Worm (Caenorhabditis elegans) whole organism, L2 larva: ENCODE results near the gene cest-13.

Experiments used
- R02D3.7 ChIP-seq: fragments of 150-350 bp; optimal IDR thresholded peaks from 2 replicates; lab custom pipeline; 2014; ENCODE audit warnings: missing biosample characterization, missing genetic modification characterization
- Y55F3AM.14 ChIP-seq: fragments of 200-800 bp; sonication (Bioruptor generic); optimal IDR thresholded peaks from 2 replicates; lab custom pipeline; 2018; ENCODE audit warnings: mild to moderate bottlenecking, missing genetic modification characterization, missing compliant biosample characterization
- alr-1 ChIP-seq: fragments of 150-350 bp; optimal IDR thresholded peaks from 2 replicates; lab custom pipeline; 2014; ENCODE audit warnings: missing biosample characterization, missing genetic modification characterization
- ama-1 ChIP-seq: fragments of 150-350 bp; optimal IDR thresholded peaks from 2 replicates; lab custom pipeline; 2018; ENCODE audit warnings: inconsistent platforms
- lin-13 ChIP-seq: fragments of 150-350 bp; optimal IDR thresholded peaks from 2 replicates; lab custom pipeline; 2014; ENCODE audit warnings: missing biosample characterization, missing genetic modification reagents, missing genetic modification characterization
- zag-1 ChIP-seq: fragments of 150-350 bp; optimal IDR thresholded peaks from 2 replicates; lab custom pipeline; 2014; ENCODE audit warnings: missing biosample characterization, missing genetic modification characterization

DNA sequence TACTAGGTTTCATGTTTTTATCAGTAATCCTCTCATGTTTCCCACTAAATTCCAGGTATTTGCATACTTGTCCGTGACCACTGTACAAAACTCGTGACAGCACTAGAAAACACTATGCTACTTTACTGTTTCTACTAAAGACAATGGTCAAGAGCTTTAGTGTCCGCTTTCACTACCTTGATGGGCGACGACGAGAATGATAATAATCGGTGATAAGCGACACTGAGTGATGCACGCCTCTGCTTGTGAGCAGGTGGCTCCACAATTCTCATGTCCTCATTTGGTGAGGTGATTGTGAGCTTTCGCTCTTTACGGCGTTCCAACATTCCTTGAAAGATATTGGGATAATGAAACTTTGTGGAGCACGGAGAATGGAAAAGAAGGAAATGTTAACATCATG is 43.2 kb downstream of the cest-13 start:
- TF ChIP-seq zag-1 (tag; lab: Kevin White, UChicago), result no peak
- no peak for TF ChIP-seq lin-13 (GFP tag; lab: Kevin White, UChicago)
- no peak for TF ChIP-seq R02D3.7 (tag; lab: Kevin White, UChicago)
- TF ChIP-seq ama-1 (lab: Kevin White, UChicago), result no peak
- no peak for TF ChIP-seq Y55F3AM.14
- no peak for TF ChIP-seq alr-1 (tag; lab: Kevin White, UChicago)
